Worm (Caenorhabditis elegans): ENCODE data around the gene gst-26.

DNA sequence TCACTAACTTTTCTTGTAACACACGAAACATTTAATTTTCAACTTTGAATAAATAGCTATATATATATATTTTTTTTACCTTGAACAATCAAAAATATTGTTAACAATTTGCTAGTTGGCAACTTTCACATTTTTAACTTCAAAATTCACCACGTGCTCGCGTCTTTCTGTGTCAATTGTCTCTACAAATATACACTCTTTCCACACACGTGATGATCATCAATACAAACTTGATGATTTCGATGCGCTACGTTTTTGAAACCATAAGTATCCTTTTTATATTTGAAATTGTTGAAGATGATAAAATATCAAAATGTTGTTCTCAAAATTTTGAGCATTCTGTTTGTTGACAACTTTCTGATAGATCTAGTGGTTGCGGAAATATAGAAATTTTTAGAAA is 31.0 kb upstream of the gst-26 start:
- TF ChIP-seq sea-2 (GFP tag; optimal IDR thresholded peaks at IDR 0.05) (no peak), nhr-237 (tag; optimal IDR thresholded peaks at IDR 0.05) (no peak), lin-39 (tag; optimal IDR thresholded peaks at IDR 0.05) (no peak), nhr-77 (tag; optimal IDR thresholded peaks at IDR 0.05) (no peak), mdl-1 (tag; optimal IDR thresholded peaks at IDR 0.05) (no peak), fkh-10 (GFP tag; optimal IDR thresholded peaks at IDR 0.05) (no peak), ama-1 (optimal IDR thresholded peaks at IDR 0.05) (no peak), R02D3.7 (tag; optimal IDR thresholded peaks at IDR 0.05) (no peak), lin-15B (tag; optimal IDR thresholded peaks at IDR 0.05) (no peak), ceh-28 (tag; optimal IDR thresholded peaks at IDR 0.05) (no peak), fos-1 (tag; optimal IDR thresholded peaks at IDR 0.05) (no peak)

Measured in whole organism, L3 larva.